Worm (Caenorhabditis elegans): ENCODE results near the gene R04D3.3.
A peak's percentile ranks its signal among the peaks of the same experiment; 100 is the strongest.

R04D3.3 gene

ce11 chrX:13337000-13337399 lies 46.6 kb upstream of the R04D3.3 start (continued):
- TF ChIP-seq ceh-8 (GFP tag; optimal IDR thresholded peaks at IDR 0.05) = no peak
- peak; percentile 70 for TF ChIP-seq rnt-1 (tag; optimal IDR thresholded peaks at IDR 0.05)
- TF ChIP-seq nhr-237 (tag; optimal IDR thresholded peaks at IDR 0.05) = no peak
- no peak for TF ChIP-seq hlh-4 (tag; optimal IDR thresholded peaks at IDR 0.05)
- no peak for TF ChIP-seq zip-4 (GFP tag; optimal IDR thresholded peaks at IDR 0.05)
- no peak for TF ChIP-seq ces-1 (GFP tag; optimal IDR thresholded peaks at IDR 0.05)
- TF ChIP-seq zag-1 (tag; optimal IDR thresholded peaks at IDR 0.05) = no peak
- TF ChIP-seq Y116A8C.19 (tag; optimal IDR thresholded peaks at IDR 0.05; ENCODE audit: borderline replicate concordance) = no peak
- no peak for TF ChIP-seq elt-3 (tag; optimal IDR thresholded peaks at IDR 0.05)
- TF ChIP-seq dsc-1 (tag; optimal IDR thresholded peaks at IDR 0.05) = peak; percentile 40
- TF ChIP-seq lin-15B (tag; optimal IDR thresholded peaks at IDR 0.05) = no peak
- TF ChIP-seq sox-4 (tag; optimal IDR thresholded peaks at IDR 0.05) = no peak
- TF ChIP-seq hlh-17 (GFP tag; optimal IDR thresholded peaks at IDR 0.05; ENCODE audit: borderline replicate concordance) = no peak
- no peak for TF ChIP-seq fos-1 (tag; optimal IDR thresholded peaks at IDR 0.05)
- TF ChIP-seq lin-14 (GFP tag; optimal IDR thresholded peaks at IDR 0.05) = peak; percentile 85
- TF ChIP-seq vab-15 (tag; optimal IDR thresholded peaks at IDR 0.05) = peak; percentile 43
- TF ChIP-seq mab-9 (GFP tag; IDR thresholded peaks at IDR 0.05) = peak; percentile 20; the same call in 1 of the 2 replicates
- no peak for TF ChIP-seq lin-13 (GFP tag; optimal IDR thresholded peaks at IDR 0.05)
- no peak for TF ChIP-seq pqm-1 (tag; optimal IDR thresholded peaks at IDR 0.05)
- no peak for TF ChIP-seq nhr-90 (tag; optimal IDR thresholded peaks at IDR 0.05; ENCODE audit: poor library complexity)
- no peak for TF ChIP-seq egl-27 (tag; optimal IDR thresholded peaks at IDR 0.05)
- TF ChIP-seq C16A3.4 (tag; optimal IDR thresholded peaks at IDR 0.05) = no peak
- no peak for TF ChIP-seq unc-98 (GFP tag; IDR thresholded peaks at IDR 0.05)
- TF ChIP-seq C34B4.2 (tag; optimal IDR thresholded peaks at IDR 0.05) = no peak
- no peak for TF ChIP-seq sptf-1 (tag; optimal IDR thresholded peaks at IDR 0.05)
- no peak for TF ChIP-seq unc-30 (tag; optimal IDR thresholded peaks at IDR 0.05)
- TF ChIP-seq nhr-77 (tag; optimal IDR thresholded peaks at IDR 0.05) = no peak
- TF ChIP-seq elt-2 (tag; optimal IDR thresholded peaks at IDR 0.05) = no peak
- TF ChIP-seq swsn-7 (tag; optimal IDR thresholded peaks at IDR 0.05) = no peak
- TF ChIP-seq alr-1 (tag; optimal IDR thresholded peaks at IDR 0.05; ENCODE audit: borderline replicate concordance) = no peak
- no peak for TF ChIP-seq xbp-1 (tag; optimal IDR thresholded peaks at IDR 0.05)
- TF ChIP-seq tlp-1 (tag; optimal IDR thresholded peaks at IDR 0.05) = no peak
- TF ChIP-seq fkh-4 (tag; optimal IDR thresholded peaks at IDR 0.05; ENCODE audit: borderline replicate concordance) = no peak
- no peak for TF ChIP-seq unc-86 (tag; optimal IDR thresholded peaks at IDR 0.05)
- no peak for TF ChIP-seq sup-37 (GFP tag; optimal IDR thresholded peaks at IDR 0.05)
- TF ChIP-seq snu-23 (GFP tag; optimal IDR thresholded peaks at IDR 0.05) = peak; percentile 59
- TF ChIP-seq unc-130 (tag; optimal IDR thresholded peaks at IDR 0.05) = peak; percentile 35
- TF ChIP-seq ceh-90 (tag; optimal IDR thresholded peaks at IDR 0.05) = no peak
- TF ChIP-seq nhr-20 (tag; optimal IDR thresholded peaks at IDR 0.05) = peak; percentile 50
- TF ChIP-seq aly-2 (tag; optimal IDR thresholded peaks at IDR 0.05) = no peak
- no peak for TF ChIP-seq ztf-4 (tag; optimal IDR thresholded peaks at IDR 0.05)
- TF ChIP-seq lsy-2 (tag; optimal IDR thresholded peaks at IDR 0.05) = peak in 1 of 2 experiments; percentile 50
- no peak for TF ChIP-seq lin-39 (tag; optimal IDR thresholded peaks at IDR 0.05)
- no peak for TF ChIP-seq nhr-84 (tag; optimal IDR thresholded peaks at IDR 0.05)
- TF ChIP-seq snpc-4 (tag; optimal IDR thresholded peaks at IDR 0.05) = no peak
- no peak for TF ChIP-seq isw-1 (GFP tag; IDR thresholded peaks at IDR 0.05)
- peak in 1 of 2 experiments; percentile 70 for TF ChIP-seq mdl-1 (tag; optimal IDR thresholded peaks at IDR 0.05)
- TF ChIP-seq jun-1 (tag; optimal IDR thresholded peaks at IDR 0.05) = no peak
- TF ChIP-seq mep-1 (tag; optimal IDR thresholded peaks at IDR 0.05) = no peak
- no peak for TF ChIP-seq lin-35 (GFP tag; optimal IDR thresholded peaks at IDR 0.05)
- no peak for TF ChIP-seq hpl-2 (GFP tag; optimal IDR thresholded peaks at IDR 0.05)
- TF ChIP-seq ztf-11 (tag; optimal IDR thresholded peaks at IDR 0.05) = no peak
- no peak for TF ChIP-seq irx-1 (tag; optimal IDR thresholded peaks at IDR 0.05)
- no peak for TF ChIP-seq pax-3 (tag; optimal IDR thresholded peaks at IDR 0.05)
